Worm (Caenorhabditis elegans) whole organism, early embryonic: ENCODE data around the gene C49H3.6.

Experiments
- B0310.2 ChIP-seq: sonication (generic microtip); optimal IDR thresholded peaks from 2 replicates; lab custom pipeline; 2016; ENCODE audit warnings: mild to moderate bottlenecking, missing genetic modification characterization, missing compliant biosample characterization
- F13C5.2 ChIP-seq: sonication (generic microtip); optimal IDR thresholded peaks from 2 replicates; lab custom pipeline; 2017; ENCODE audit warnings: mild to moderate bottlenecking, missing genetic modification characterization, inconsistent platforms, missing compliant biosample characterization
- ama-1 ChIP-seq: fragments of 150-350 bp; optimal IDR thresholded peaks from 2 replicates; lab custom pipeline; 2014
- ceh-13 ChIP-seq: fragments of 200-800 bp; sonication (Bioruptor generic); optimal IDR thresholded peaks from 2 replicates; lab custom pipeline; 2018; ENCODE audit warnings: mild to moderate bottlenecking, missing genetic modification characterization, missing compliant biosample characterization
- hnd-1 ChIP-seq: sonication (generic microtip); optimal IDR thresholded peaks from 2 replicates; lab custom pipeline; 2016; ENCODE audit warnings: missing genetic modification characterization, missing compliant biosample characterization
- pes-1 ChIP-seq: fragments of 200-800 bp; sonication (Bioruptor generic); IDR thresholded peaks from 2 replicates; pipeline ENCODE4 v1.3.6; 2022; ENCODE audit warnings: missing genetic modification reagents, missing genetic modification characterization, missing compliant biosample characterization
- sea-1 ChIP-seq: fragments of 200-800 bp; sonication (Bioruptor generic); conservative IDR thresholded peaks from 2 replicates; pipeline ENCODE4 v1.3.6; 2022; ENCODE audit warnings: missing genetic modification characterization, missing compliant biosample characterization

- no peak for TF ChIP-seq ama-1
- TF ChIP-seq pes-1 (GFP tag; lab: Robert Waterston, UW), result no peak
- no peak for TF ChIP-seq B0310.2
- no peak for TF ChIP-seq ceh-13 (GFP tag; lab: Kevin White, UChicago)
- TF ChIP-seq F13C5.2 (tag; lab: Kevin White, UChicago), result no peak
- TF ChIP-seq sea-1 (GFP tag; lab: Robert Waterston, UW), result no peak
- no peak for TF ChIP-seq hnd-1
Observed at ce11 chrIV:7881726-7882125, 21.8 kb upstream of the C49H3.6 start, which contains the start of gene atic-1.
